Worm (Caenorhabditis elegans): ENCODE data around the gene snb-7.

- TF ChIP-seq tra-4 (tag; optimal IDR thresholded peaks at IDR 0.05) (no peak), B0310.2 (tag; optimal IDR thresholded peaks at IDR 0.05) (no peak), tbx-37 (GFP tag; conservative IDR thresholded peaks at IDR 0.05) (no peak)
Measured at ce11 chrIV:12540242-12540641, 20.4 kb upstream of the snb-7 start.

Data from whole organism, early embryonic.